Worm (Caenorhabditis elegans): ENCODE measurements around the gene F42A10.7.
A peak's percentile ranks its signal among the peaks of the same experiment; 100 is the strongest.

Gene F42A10.7

ce11 chrIII:6202440-6202839, 24.0 kb upstream of the F42A10.7 start (continued):
- TF ChIP-seq mcd-1 (GFP tag; IDR thresholded peaks at IDR 0.05) (no peak), die-1 (tag; optimal IDR thresholded peaks at IDR 0.05) (peak; percentile 7), ekl-4 (GFP tag; IDR thresholded peaks at IDR 0.05) (peak; percentile 55), nhr-179 (tag; optimal IDR thresholded peaks at IDR 0.05) (no peak), B0261.1 (tag; optimal IDR thresholded peaks at IDR 0.05) (no peak), snpc-1.1 (tag; optimal IDR thresholded peaks at IDR 0.05; ENCODE audit: insufficient read depth) (peak; percentile 56), lin-40 (tag; optimal IDR thresholded peaks at IDR 0.05) (no peak), C17E4.6 (GFP tag; IDR thresholded peaks at IDR 0.05) (peak; percentile 60), nhr-90 (tag; optimal IDR thresholded peaks at IDR 0.05) (no peak), ztf-28 (GFP tag; IDR thresholded peaks at IDR 0.05) (no peak), madf-3 (GFP tag; IDR thresholded peaks at IDR 0.05) (no peak), gei-17 (GFP tag; optimal IDR thresholded peaks at IDR 0.05) (no peak), egrh-3 (GFP tag; IDR thresholded peaks at IDR 0.05) (no peak), nhr-80 (tag; optimal IDR thresholded peaks at IDR 0.05) (no peak), akir-1 (GFP tag; optimal IDR thresholded peaks at IDR 0.05) (no peak), Y53G8AR.9 (GFP tag; conservative IDR thresholded peaks at IDR 0.05) (peak; percentile 66; the same call in 1 of the 2 replicates), Y56A3A.18 (GFP tag; IDR thresholded peaks at IDR 0.05) (no peak), ztf-3 (GFP tag; optimal IDR thresholded peaks at IDR 0.05) (no peak), F37B4.10 (GFP tag; IDR thresholded peaks at IDR 0.05) (no peak), B0336.3 (GFP tag; IDR thresholded peaks at IDR 0.05) (peak; percentile 73), ceh-91 (GFP tag; IDR thresholded peaks at IDR 0.05) (0 out of 2 replicates have a peak, but pooled peaks have one; percentile 14), ztf-26 (tag; optimal IDR thresholded peaks at IDR 0.05) (no peak), lsy-27 (tag; optimal IDR thresholded peaks at IDR 0.05; ENCODE audit: borderline replicate concordance, insufficient read depth) (no peak), attf-6 (GFP tag; IDR thresholded peaks at IDR 0.05) (peak; percentile 68; the same call in 1 of the 2 replicates), nfyb-1 (GFP tag; IDR thresholded peaks at IDR 0.05) (no peak), aptf-2 (GFP tag; conservative IDR thresholded peaks at IDR 0.05) (no peak), F23B12.7 (tag; optimal IDR thresholded peaks at IDR 0.05; ENCODE audit: insufficient read depth) (no peak), tbx-9 (tag; optimal IDR thresholded peaks at IDR 0.05; ENCODE audit: borderline replicate concordance) (no peak), lin-54 (GFP tag; optimal IDR thresholded peaks at IDR 0.05) (peak; percentile 46), efl-1 (GFP tag; optimal IDR thresholded peaks at IDR 0.05) (peak; percentile 9), ets-4 (GFP tag; optimal IDR thresholded peaks at IDR 0.05) (no peak), repo-1 (tag; optimal IDR thresholded peaks at IDR 0.05) (no peak), F52B5.7 (tag; optimal IDR thresholded peaks at IDR 0.05) (no peak), K11D2.4 (GFP tag; IDR thresholded peaks at IDR 0.05) (no peak), Y79H2A.3 (GFP tag; conservative IDR thresholded peaks at IDR 0.05) (peak; percentile 85), F57C9.4 (tag; optimal IDR thresholded peaks at IDR 0.05) (no peak), madf-6 (GFP tag; IDR thresholded peaks at IDR 0.05) (peak; percentile 50), attf-3 (GFP tag; conservative IDR thresholded peaks at IDR 0.05) (0 out of 2 replicates have a peak, but pooled peaks have one; percentile 7), atf-7 (tag; optimal IDR thresholded peaks at IDR 0.05) (no peak), B0035.1 (tag; optimal IDR thresholded peaks at IDR 0.05) (no peak), F49E8.2 (tag; optimal IDR thresholded peaks at IDR 0.05; ENCODE audit: insufficient read depth) (peak; percentile 85), sdz-38 (tag; optimal IDR thresholded peaks at IDR 0.05) (no peak), mxl-1 (tag; optimal IDR thresholded peaks at IDR 0.05) (no peak), snpc-4 (GFP tag; optimal IDR thresholded peaks at IDR 0.05) (no peak), snpc-4 (tag; optimal IDR thresholded peaks at IDR 0.05) (peak in 2 of 4 experiments; percentile 4 to 32)

Data from whole organism, young adult.